Fruit fly (Drosophila melanogaster) whole organism, prepupa: ENCODE results near the gene CG17597.
A peak's percentile ranks its signal among the peaks of the same experiment; 100 is the strongest.

Source experiments
- Blimp-1 ChIP-seq: fragments of 200-800 bp; sonication (Bioruptor generic); optimal IDR thresholded peaks from 3 replicates; lab custom pipeline; 2017; ENCODE audit warnings: missing biosample characterization, missing genetic modification characterization, mild to moderate bottlenecking, moderate library complexity, missing genetic modification reagents
- CG11294 ChIP-seq: fragments of 200-800 bp; sonication (Bioruptor generic); IDR thresholded peaks from 2 replicates; pipeline ENCODE4 v1.3.6; 2022; ENCODE audit warnings: missing biosample characterization, missing genetic modification characterization
- CG11762 ChIP-seq: fragments of 200-800 bp; sonication (Bioruptor generic); optimal IDR thresholded peaks from 3 replicates; lab custom pipeline; 2016; ENCODE audit warnings: missing biosample characterization, missing genetic modification characterization; ENCODE audit not compliant: insufficient read depth
- CG11902 ChIP-seq: fragments of 200-800 bp; sonication (Bioruptor generic); optimal IDR thresholded peaks from 3 replicates; lab custom pipeline; 2016; ENCODE audit warnings: missing biosample characterization, missing genetic modification characterization
- CG15336 ChIP-seq: fragments of 200-800 bp; sonication (Bioruptor generic); IDR thresholded peaks from 2 replicates; pipeline ENCODE4 v1.3.6; 2022; ENCODE audit warnings: missing biosample characterization, missing genetic modification characterization
- CG1621 ChIP-seq: fragments of 200-800 bp; sonication (Bioruptor generic); optimal IDR thresholded peaks from 3 replicates; lab custom pipeline; 2018; ENCODE audit warnings: missing biosample characterization, mild to moderate bottlenecking, missing genetic modification characterization
- CG16779 ChIP-seq: fragments of 200-800 bp; sonication (Bioruptor generic); optimal IDR thresholded peaks from 3 replicates; lab custom pipeline; 2017; ENCODE audit warnings: missing biosample characterization, mild to moderate bottlenecking, missing genetic modification characterization
- CG3032 ChIP-seq: fragments of 200-800 bp; optimal IDR thresholded peaks from 2 replicates; lab custom pipeline; 2019; ENCODE audit warnings: missing biosample characterization, mild to moderate bottlenecking, missing genetic modification characterization, moderate library complexity
- CG31627 ChIP-seq: fragments of 200-800 bp; sonication (Bioruptor generic); optimal IDR thresholded peaks from 3 replicates; lab custom pipeline; 2016; ENCODE audit warnings: missing biosample characterization, missing genetic modification characterization
- CG32006 ChIP-seq: fragments of 200-800 bp; sonication (Bioruptor generic); optimal IDR thresholded peaks from 3 replicates; lab custom pipeline; 2017; ENCODE audit warnings: missing biosample characterization, mild to moderate bottlenecking, missing genetic modification characterization
- CG34406 ChIP-seq: fragments of 200-800 bp; sonication (Bioruptor generic); optimal IDR thresholded peaks from 3 replicates; lab custom pipeline; 2016; ENCODE audit warnings: missing biosample characterization, missing genetic modification characterization
- CG3919 ChIP-seq: fragments of 200-800 bp; sonication (Bioruptor generic); optimal IDR thresholded peaks from 3 replicates; lab custom pipeline; 2016; ENCODE audit warnings: missing biosample characterization, missing genetic modification characterization
- CG4318 ChIP-seq: fragments of 200-800 bp; sonication (Bioruptor generic); optimal IDR thresholded peaks from 3 replicates; lab custom pipeline; 2017; ENCODE audit warnings: missing biosample characterization, mild to moderate bottlenecking, missing genetic modification characterization
- CG6163 ChIP-seq: fragments of 200-800 bp; sonication (Bioruptor generic); IDR thresholded peaks from 3 replicates; pipeline ENCODE4 v1.3.6; 2022; ENCODE audit warnings: missing biosample characterization, missing genetic modification characterization
- CG6276 ChIP-seq: fragments of 200-800 bp; sonication (Bioruptor generic); optimal IDR thresholded peaks from 2 replicates; lab custom pipeline; 2017; ENCODE audit warnings: missing biosample characterization, mild to moderate bottlenecking, missing genetic modification characterization
- CG6792 ChIP-seq: fragments of 200-800 bp; sonication (Bioruptor generic); optimal IDR thresholded peaks from 3 replicates; lab custom pipeline; 2016; ENCODE audit warnings: missing biosample characterization, missing genetic modification characterization
- CG6808 ChIP-seq: fragments of 200-800 bp; sonication (Bioruptor generic); optimal IDR thresholded peaks from 3 replicates; lab custom pipeline; 2017; ENCODE audit warnings: missing biosample characterization, missing genetic modification characterization, mild to moderate bottlenecking, moderate library complexity, missing genetic modification reagents
- CG6854 ChIP-seq: fragments of 200-800 bp; sonication (Bioruptor generic); optimal IDR thresholded peaks from 2 replicates; lab custom pipeline; 2017; ENCODE audit warnings: missing biosample characterization, mild to moderate bottlenecking, missing genetic modification characterization
- CG7368 ChIP-seq: fragments of 200-800 bp; sonication (Bioruptor generic); optimal IDR thresholded peaks from 3 replicates; lab custom pipeline; 2016; ENCODE audit warnings: missing biosample characterization, missing genetic modification characterization
- CG8119 ChIP-seq: fragments of 200-800 bp; sonication (Bioruptor generic); IDR thresholded peaks from 3 replicates; pipeline ENCODE4 v1.3.6; 2022; ENCODE audit warnings: missing biosample characterization, missing genetic modification characterization
- CG8632 ChIP-seq: fragments of 200-800 bp; sonication (Bioruptor generic); optimal IDR thresholded peaks from 3 replicates; lab custom pipeline; 2016; ENCODE audit warnings: missing biosample characterization, missing genetic modification characterization
- Eip78C ChIP-seq: fragments of 200-800 bp; sonication (Bioruptor generic); peaks from one replicate; lab custom pipeline; 2016; ENCODE audit warnings: missing biosample characterization, missing genetic modification characterization
- Eip93F ChIP-seq: fragments of 200-800 bp; sonication (Bioruptor generic); optimal IDR thresholded peaks from 2 replicates; lab custom pipeline; 2016; ENCODE audit warnings: missing biosample characterization, mild to moderate bottlenecking, missing genetic modification characterization
- Ets21C ChIP-seq: fragments of 200-800 bp; sonication (Bioruptor generic); optimal IDR thresholded peaks from 3 replicates; lab custom pipeline; 2016; ENCODE audit warnings: missing biosample characterization, missing genetic modification characterization
- Hr38 ChIP-seq: sonication (Bioruptor generic); optimal IDR thresholded peaks from 2 replicates; lab custom pipeline; 2016; ENCODE audit warnings: missing biosample characterization, missing genetic modification characterization
- Hr39 ChIP-seq: fragments of 200-800 bp; sonication (Bioruptor generic); optimal IDR thresholded peaks from 2 replicates; lab custom pipeline; 2016; ENCODE audit warnings: missing biosample characterization, missing genetic modification characterization
- Hr4 ChIP-seq: fragments of 200-800 bp; sonication (Bioruptor generic); optimal IDR thresholded peaks from 3 replicates; lab custom pipeline; 2016; ENCODE audit warnings: missing biosample characterization, missing genetic modification characterization
- Lpt ChIP-seq: fragments of 200-800 bp; sonication (Bioruptor generic); optimal IDR thresholded peaks from 3 replicates; lab custom pipeline; 2016; ENCODE audit warnings: missing biosample characterization, missing genetic modification characterization
- Met ChIP-seq: fragments of 200-800 bp; sonication (Bioruptor generic); optimal IDR thresholded peaks from 3 replicates; lab custom pipeline; 2016; ENCODE audit warnings: missing biosample characterization, missing genetic modification characterization
- OdsH ChIP-seq: fragments of 200-800 bp; sonication (Bioruptor generic); optimal IDR thresholded peaks from 3 replicates; lab custom pipeline; 2016; ENCODE audit warnings: missing biosample characterization, missing genetic modification characterization
- Smox ChIP-seq: fragments of 200-800 bp; sonication (Bioruptor generic); optimal IDR thresholded peaks from 3 replicates; lab custom pipeline; 2016; ENCODE audit warnings: missing biosample characterization, missing genetic modification characterization
- Sox15 ChIP-seq: fragments of 200-800 bp; sonication (Bioruptor generic); optimal IDR thresholded peaks from 3 replicates; lab custom pipeline; 2016; ENCODE audit warnings: missing biosample characterization, missing genetic modification characterization
- achi ChIP-seq: fragments of 200-800 bp; sonication (Bioruptor generic); optimal IDR thresholded peaks from 3 replicates; lab custom pipeline; 2016; ENCODE audit warnings: missing biosample characterization, missing genetic modification characterization
- cyc ChIP-seq: fragments of 200-800 bp; sonication (Bioruptor generic); optimal IDR thresholded peaks from 3 replicates; lab custom pipeline; 2016; ENCODE audit warnings: missing biosample characterization, missing genetic modification characterization
- dac ChIP-seq: fragments of 200-800 bp; sonication (Bioruptor generic); optimal IDR thresholded peaks from 2 replicates; lab custom pipeline; 2017; ENCODE audit warnings: missing biosample characterization, mild to moderate bottlenecking, missing genetic modification characterization
- dsx ChIP-seq: fragments of 200-800 bp; optimal IDR thresholded peaks from 3 replicates; lab custom pipeline; 2019; ENCODE audit warnings: missing biosample characterization, mild to moderate bottlenecking, missing genetic modification characterization, moderate library complexity; ENCODE audit not compliant: poor library complexity, severe bottlenecking
- esn ChIP-seq: fragments of 200-800 bp; sonication (Bioruptor generic); optimal IDR thresholded peaks from 2 replicates; lab custom pipeline; 2016; ENCODE audit warnings: missing biosample characterization, mild to moderate bottlenecking, missing genetic modification characterization, moderate library complexity
- fd59A ChIP-seq: fragments of 200-800 bp; sonication (Bioruptor generic); optimal IDR thresholded peaks from 2 replicates; lab custom pipeline; 2017; ENCODE audit warnings: missing biosample characterization, mild to moderate bottlenecking, missing genetic modification characterization, missing genetic modification reagents
- fkh ChIP-seq: fragments of 200-800 bp; sonication (Bioruptor generic); optimal IDR thresholded peaks from 3 replicates; lab custom pipeline; 2017; ENCODE audit warnings: missing biosample characterization, mild to moderate bottlenecking, missing genetic modification characterization, moderate library complexity
- lz ChIP-seq: fragments of 200-800 bp; sonication (Bioruptor generic); optimal IDR thresholded peaks from 3 replicates; lab custom pipeline; 2016; ENCODE audit warnings: missing biosample characterization, missing genetic modification characterization
- net ChIP-seq: fragments of 200-800 bp; sonication (Bioruptor generic); optimal IDR thresholded peaks from 3 replicates; lab custom pipeline; 2016; ENCODE audit warnings: missing biosample characterization, missing genetic modification characterization
- pdm3 ChIP-seq: fragments of 200-800 bp; sonication (Bioruptor generic); optimal IDR thresholded peaks from 3 replicates; lab custom pipeline; 2016; ENCODE audit warnings: missing biosample characterization, missing genetic modification characterization
- spab ChIP-seq: fragments of 200-800 bp; sonication (Bioruptor generic); optimal IDR thresholded peaks from 2 replicates; lab custom pipeline; 2017; ENCODE audit warnings: missing biosample characterization, mild to moderate bottlenecking, missing genetic modification characterization, missing genetic modification reagents
- ss ChIP-seq, 2 experiments: fragments of 200-800 bp; sonication (Bioruptor generic); optimal IDR thresholded peaks; 2 replicates in 1 of 2; 3 replicates in 1 of 2; lab custom pipeline; 2017 to 2018; ENCODE audit warnings: mild to moderate bottlenecking in 2 of 2, missing biosample characterization in 2 of 2, missing genetic modification characterization in 2 of 2, moderate library complexity in 1 of 2
- topi ChIP-seq: fragments of 200-800 bp; sonication (Bioruptor generic); optimal IDR thresholded peaks from 3 replicates; lab custom pipeline; 2016; ENCODE audit warnings: missing biosample characterization, missing genetic modification characterization
- vri ChIP-seq: fragments of 200-800 bp; sonication (Bioruptor generic); optimal IDR thresholded peaks from 3 replicates; lab custom pipeline; 2016; ENCODE audit warnings: missing biosample characterization, mild to moderate bottlenecking, missing genetic modification characterization

The CG17597 gene

DNA sequence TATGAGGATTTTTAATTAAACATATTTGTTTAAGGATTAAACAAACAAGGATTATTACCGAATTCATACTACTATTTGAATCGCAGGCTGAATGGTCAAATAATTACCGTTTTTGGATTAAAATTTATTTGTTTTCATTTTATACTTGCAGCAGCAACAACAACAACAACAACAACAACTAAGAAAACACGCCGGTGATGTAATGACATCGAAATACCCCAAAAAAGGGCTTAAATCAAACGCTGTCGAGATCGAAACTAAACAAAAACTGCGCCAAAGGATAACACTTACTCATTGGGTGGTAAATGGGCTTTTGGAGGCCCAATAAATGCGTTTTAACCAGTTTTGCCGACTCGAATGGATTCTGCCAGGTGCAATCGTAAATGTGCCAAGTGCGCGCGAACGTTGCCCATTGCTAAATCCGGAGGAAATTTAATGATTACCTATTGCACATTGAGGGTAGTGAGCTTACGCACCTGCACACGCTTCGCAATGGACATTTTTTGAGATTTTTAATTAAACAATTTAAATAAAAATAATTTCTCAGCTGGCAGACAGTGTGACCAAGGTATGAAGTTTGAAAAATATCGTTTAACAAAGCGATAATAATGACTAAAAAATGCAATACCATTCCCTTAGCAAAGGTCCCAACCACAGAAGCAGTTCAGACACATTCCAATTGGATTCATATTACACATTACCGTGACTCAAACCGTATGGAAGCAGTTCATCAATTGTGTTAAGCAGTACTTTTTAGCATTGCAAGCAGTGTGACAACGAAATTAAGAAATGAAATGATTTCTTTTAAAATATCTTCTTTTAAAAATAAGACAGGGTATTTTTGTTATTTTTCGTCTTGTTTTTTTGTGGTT, 27.9 kb upstream of the CG17597 start, which contains the start of the genes CG10602 and mRpL13:
Gene CG10602 (minus strand): TSS at position 588 of the 872 bp plus-strand sequence.
Gene mRpL13 (minus strand): TSS at position 588 of the 872 bp plus-strand sequence.
- TF ChIP-seq Hr4 (GFP tag; lab: Kevin White, UChicago) (no peak), CG6276 (GFP tag; lab: Kevin White, UChicago) (no peak), CG11294 (GFP tag; lab: Robert Waterston, UW) (no peak), vri (GFP tag; lab: Kevin White, UChicago) (peak; percentile 46), Eip78C (peak; percentile 3), fd59A (GFP tag; lab: Kevin White, UChicago) (no peak)

DNA sequence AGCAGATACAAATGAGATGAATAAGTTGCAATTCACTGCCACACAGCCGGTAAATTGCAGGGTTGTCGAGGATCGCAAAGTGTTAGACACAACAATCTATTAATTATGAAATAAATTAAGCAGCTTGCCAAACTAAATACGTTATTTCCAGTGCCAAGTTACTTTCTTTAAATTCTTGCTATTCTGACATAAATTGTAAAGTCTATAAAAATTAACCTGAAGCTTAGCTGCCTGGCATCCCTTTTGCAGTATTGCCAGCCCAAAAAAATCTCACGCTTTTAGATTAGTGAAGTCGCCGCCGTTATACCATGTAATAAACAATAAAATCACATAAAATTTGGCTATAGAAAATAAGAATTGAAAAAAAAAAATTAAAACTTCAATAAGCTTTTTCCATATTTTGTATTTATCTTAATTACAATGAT, 26.7 kb upstream of the CG17597 start:
- TF ChIP-seq fkh (GFP tag; lab: Kevin White, UChicago) (no peak), CG32006 (GFP tag; lab: Kevin White, UChicago) (peak; percentile 97), Eip93F (GFP tag; lab: Kevin White, UChicago) (peak; percentile 85), dsx (GFP tag; lab: Kevin White, UChicago) (peak; percentile 95), CG8119 (GFP tag; lab: Robert Waterston, UW) (peak; percentile 95), Eip78C (peak; percentile 98), lz (GFP tag; lab: Kevin White, UChicago) (peak; percentile 98), CG4318 (GFP tag; lab: Kevin White, UChicago) (peak; percentile 92), CG3919 (GFP tag; lab: Kevin White, UChicago) (peak; percentile 97), net (GFP tag; lab: Kevin White, UChicago) (peak; percentile 97), OdsH (GFP tag; lab: Kevin White, UChicago) (peak; percentile 97), CG6808 (GFP tag; lab: Kevin White, UChicago) (peak; percentile 94), ss (GFP tag; optimal IDR thresholded peaks at IDR 0.05; lab: Kevin White, UChicago) (peak; percentile 89 to 94), pdm3 (GFP tag; lab: Kevin White, UChicago) (peak; percentile 98), CG7368 (peak; percentile 95), CG6163 (GFP tag; lab: Robert Waterston, UW) (peak; percentile 98), CG3032 (tag; lab: Kevin White, UChicago) (peak; percentile 96), dac (GFP tag; lab: Kevin White, UChicago) (peak; percentile 93), CG11762 (GFP tag; lab: Kevin White, UChicago) (peak; percentile 94), Hr38 (GFP tag; lab: Kevin White, UChicago) (peak; percentile 68), fd59A (GFP tag; lab: Kevin White, UChicago) (peak; percentile 90), Met (GFP tag; lab: Kevin White, UChicago) (peak; percentile 98), achi (GFP tag; lab: Kevin White, UChicago) (peak; percentile 95), spab (GFP tag; lab: Kevin White, UChicago) (peak; percentile 84), cyc (GFP tag; lab: Kevin White, UChicago) (peak; percentile 98), topi (peak; percentile 97), CG11902 (GFP tag; lab: Kevin White, UChicago) (peak; percentile 93), CG6854 (peak; percentile 92), CG6792 (GFP tag; lab: Kevin White, UChicago) (peak; percentile 94), Blimp-1 (peak; percentile 84), esn (GFP tag; lab: Kevin White, UChicago) (peak; percentile 97), vri (GFP tag; lab: Kevin White, UChicago) (peak; percentile 96), CG15336 (GFP tag; lab: Robert Waterston, UW) (peak; percentile 95), CG34406 (GFP tag; lab: Kevin White, UChicago) (peak; percentile 95), CG31627 (GFP tag; lab: Kevin White, UChicago) (peak; percentile 98), Lpt (GFP tag; lab: Kevin White, UChicago) (peak; percentile 93), CG1621 (tag; lab: Kevin White, UChicago) (peak; percentile 94), CG8632 (peak; percentile 96), Hr39 (GFP tag; lab: Kevin White, UChicago) (peak; percentile 98), CG6276 (GFP tag; lab: Kevin White, UChicago) (peak; percentile 91), Sox15 (peak; percentile 95), Smox (GFP tag; lab: Kevin White, UChicago) (peak; percentile 97), CG16779 (tag; lab: Kevin White, UChicago) (peak; percentile 91), Ets21C (GFP tag; lab: Kevin White, UChicago) (peak; percentile 96)
